Fruit fly (Drosophila melanogaster): ENCODE measurements around the gene pira.

Gene pira

dm6 chrX:12751786-12752187, 11.6 kb downstream of the pira start (continued):
- TF ChIP-seq CG15479 (GFP tag; optimal IDR thresholded peaks at IDR 0.05): peak; percentile 97
- TF ChIP-seq CG5953 (GFP tag; IDR thresholded peaks at IDR 0.05): no peak
- no peak for TF ChIP-seq mld (GFP tag; IDR thresholded peaks at IDR 0.05; ENCODE audit: partially characterized antibody)
- TF ChIP-seq nmo (GFP tag; optimal IDR thresholded peaks at IDR 0.05): no peak
- TF ChIP-seq HLHmδ (GFP tag; optimal IDR thresholded peaks at IDR 0.05): peak; percentile 16
- TF ChIP-seq CG30020 (tag; optimal IDR thresholded peaks at IDR 0.05): no peak
- no peak for TF ChIP-seq CG8944 (GFP tag; optimal IDR thresholded peaks at IDR 0.05)
- no peak for TF ChIP-seq CG8290 (GFP tag; optimal IDR thresholded peaks at IDR 0.05)
- TF ChIP-seq CG8290 (tag; optimal IDR thresholded peaks at IDR 0.05): peak in 1 of 2 experiments; percentile 32
- no peak for TF ChIP-seq ewg (GFP tag; optimal IDR thresholded peaks at IDR 0.05)
- TF ChIP-seq HLH4C (GFP tag; IDR thresholded peaks at IDR 0.05; ENCODE audit: partially characterized antibody): no peak
- no peak for TF ChIP-seq oc (tag; optimal IDR thresholded peaks at IDR 0.05)
- no peak for TF ChIP-seq CG15514 (GFP tag; optimal IDR thresholded peaks at IDR 0.05)
- TF ChIP-seq Chrac-16 (GFP tag; optimal IDR thresholded peaks at IDR 0.05): no peak
- TF ChIP-seq nau (GFP tag; optimal IDR thresholded peaks at IDR 0.05): no peak
- no peak for TF ChIP-seq Hmx (GFP tag; optimal IDR thresholded peaks at IDR 0.05)
- TF ChIP-seq D (optimal IDR thresholded peaks at IDR 0.05): no peak
- TF ChIP-seq D (GFP tag; optimal IDR thresholded peaks at IDR 0.05): no peak
- TF ChIP-seq TFAM (GFP tag; optimal IDR thresholded peaks at IDR 0.05): no peak
- no peak for TF ChIP-seq gro (GFP tag; optimal IDR thresholded peaks at IDR 0.05)
- TF ChIP-seq Rfx (GFP tag; IDR thresholded peaks at IDR 0.05): no peak
- no peak for TF ChIP-seq sens-2 (GFP tag; IDR thresholded peaks at IDR 0.05)
- TF ChIP-seq sna (GFP tag; IDR thresholded peaks at IDR 0.05; ENCODE audit: partially characterized antibody): 0 out of 2 replicates have a peak, but pooled peaks have one; percentile 14
- no peak for TF ChIP-seq lbe (GFP tag; optimal IDR thresholded peaks at IDR 0.05)
- TF ChIP-seq CG4617 (GFP tag; optimal IDR thresholded peaks at IDR 0.05; ENCODE audit: borderline replicate concordance): no peak
- TF ChIP-seq Trl (optimal IDR thresholded peaks at IDR 0.05): peak; percentile 60 to 85
- no peak for TF ChIP-seq Trl (GFP tag; optimal IDR thresholded peaks at IDR 0.05)
- TF ChIP-seq cg (GFP tag; optimal IDR thresholded peaks at IDR 0.05): peak; percentile 86
- no peak for TF ChIP-seq pnt (GFP tag; optimal IDR thresholded peaks at IDR 0.05)
- no peak for TF ChIP-seq GATAe (GFP tag; conservative IDR thresholded peaks at IDR 0.05)

- peak; percentile 100 for TF ChIP-seq gem (tag; optimal IDR thresholded peaks at IDR 0.05)
- peak; percentile 100 for TF ChIP-seq CG34422 (GFP tag; IDR thresholded peaks at IDR 0.05)
- TF ChIP-seq aop (GFP tag; IDR thresholded peaks at IDR 0.05): peak; percentile 95
- TF ChIP-seq CG10543 (GFP tag; optimal IDR thresholded peaks at IDR 0.05): peak; percentile 100
- peak; percentile 100 for TF ChIP-seq CG13296 (GFP tag; optimal IDR thresholded peaks at IDR 0.05)
- peak in 2 of 3 experiments; percentile 52 to 98 for TF ChIP-seq Stat92E (GFP tag; optimal IDR thresholded peaks at IDR 0.05)
- peak; percentile 99 for TF ChIP-seq CG12155 (GFP tag; optimal IDR thresholded peaks at IDR 0.05)
- TF ChIP-seq lab (GFP tag; optimal IDR thresholded peaks at IDR 0.05): peak; percentile 100
- peak; percentile 99 for TF ChIP-seq eyg (GFP tag; optimal IDR thresholded peaks at IDR 0.05)
- peak; percentile 100 for TF ChIP-seq CG3847 (GFP tag; IDR thresholded peaks at IDR 0.05)
- peak; percentile 100 for TF ChIP-seq Ptx1 (GFP tag; IDR thresholded peaks at IDR 0.05)
- peak; percentile 100 for TF ChIP-seq CoRest (tag; optimal IDR thresholded peaks at IDR 0.05)
- peak; percentile 99 for TF ChIP-seq CG11398 (GFP tag; optimal IDR thresholded peaks at IDR 0.05)
- TF ChIP-seq CG3065 (GFP tag; optimal IDR thresholded peaks at IDR 0.05): peak; percentile 98
- TF ChIP-seq CG12659 (GFP tag; optimal IDR thresholded peaks at IDR 0.05): peak; percentile 100
- TF ChIP-seq CTCF (GFP tag; optimal IDR thresholded peaks at IDR 0.05): peak; percentile 78
- TF ChIP-seq C15 (GFP tag; IDR thresholded peaks at IDR 0.05): peak; percentile 99
- TF ChIP-seq crp (GFP tag; optimal IDR thresholded peaks at IDR 0.05): peak; percentile 41 to 81
- peak; percentile 99 for TF ChIP-seq Taf1 (GFP tag; IDR thresholded peaks at IDR 0.05)
- no peak for TF ChIP-seq prd (optimal IDR thresholded peaks at IDR 0.05)
- peak; percentile 99 for TF ChIP-seq prd (GFP tag; IDR thresholded peaks at IDR 0.05)
- peak; percentile 99 for TF ChIP-seq oc (tag; optimal IDR thresholded peaks at IDR 0.05)
- TF ChIP-seq CG4424 (GFP tag; optimal IDR thresholded peaks at IDR 0.05): peak; percentile 100
These were observed 12.3 kb downstream of the pira start for dm6 chrX:12750928-12751631.

All from whole organism, embryonic.